Worm (Caenorhabditis elegans) whole organism, early embryonic: Measurements from ENCODE around the gene col-91.

Experiments
- B0310.2 ChIP-seq: sonication (generic microtip); optimal IDR thresholded peaks from 2 replicates; lab custom pipeline; 2016; ENCODE audit warnings: mild to moderate bottlenecking, missing genetic modification characterization, missing compliant biosample characterization
- F13C5.2 ChIP-seq: sonication (generic microtip); optimal IDR thresholded peaks from 2 replicates; lab custom pipeline; 2017; ENCODE audit warnings: mild to moderate bottlenecking, missing genetic modification characterization, inconsistent platforms, missing compliant biosample characterization
- aly-1 ChIP-seq: sonication (generic microtip); optimal IDR thresholded peaks from 2 replicates; lab custom pipeline; 2016; ENCODE audit warnings: missing genetic modification characterization, missing compliant biosample characterization
- ama-1 ChIP-seq: fragments of 150-350 bp; optimal IDR thresholded peaks from 2 replicates; lab custom pipeline; 2014
- ceh-36 ChIP-seq: sonication (generic microtip); optimal IDR thresholded peaks from 2 replicates; lab custom pipeline; 2016; ENCODE audit warnings: missing genetic modification characterization, inconsistent platforms, missing compliant biosample characterization
- flt-1 ChIP-seq: fragments of 200-800 bp; sonication (Bioruptor generic); IDR thresholded peaks from 2 replicates; pipeline ENCODE4 v1.3.6; 2022; ENCODE audit warnings: missing genetic modification characterization, missing compliant biosample characterization
- hmg-4 ChIP-seq: fragments of 200-800 bp; sonication (Bioruptor generic); optimal IDR thresholded peaks from 2 replicates; lab custom pipeline; 2018; ENCODE audit warnings: mild to moderate bottlenecking, missing genetic modification characterization, missing compliant biosample characterization
- pes-1 ChIP-seq: fragments of 200-800 bp; sonication (Bioruptor generic); IDR thresholded peaks from 2 replicates; pipeline ENCODE4 v1.3.6; 2022; ENCODE audit warnings: missing genetic modification reagents, missing genetic modification characterization, missing compliant biosample characterization
- scrt-1 ChIP-seq: fragments of 200-800 bp; sonication (Bioruptor generic); IDR thresholded peaks from 2 replicates; pipeline ENCODE4 v1.3.6; 2022; ENCODE audit warnings: missing genetic modification characterization, missing compliant biosample characterization
- tbx-11 ChIP-seq: fragments of 200-800 bp; sonication (Bioruptor generic); IDR thresholded peaks from 2 replicates; pipeline ENCODE4 v1.3.6; 2022; ENCODE audit warnings: missing genetic modification characterization, missing compliant biosample characterization

ce11 chrIII:8216224-8216623, 47.2 kb downstream of the col-91 start, which contains the start of gene unc-86:
- TF ChIP-seq tbx-11 (GFP tag; lab: Robert Waterston, UW) = no peak
- no peak for TF ChIP-seq scrt-1 (GFP tag; lab: Robert Waterston, UW)
- TF ChIP-seq aly-1 (tag; lab: Kevin White, UChicago) = no peak
- TF ChIP-seq B0310.2 = no peak
- no peak for TF ChIP-seq flt-1
- no peak for TF ChIP-seq ceh-36 (tag; lab: Kevin White, UChicago)
- no peak for TF ChIP-seq ama-1
- TF ChIP-seq hmg-4 = no peak
- no peak for TF ChIP-seq F13C5.2
- no peak for TF ChIP-seq pes-1
